Worm (Caenorhabditis elegans): Measurements from ENCODE around the gene C45H4.13.

C45H4.13 gene

DNA sequence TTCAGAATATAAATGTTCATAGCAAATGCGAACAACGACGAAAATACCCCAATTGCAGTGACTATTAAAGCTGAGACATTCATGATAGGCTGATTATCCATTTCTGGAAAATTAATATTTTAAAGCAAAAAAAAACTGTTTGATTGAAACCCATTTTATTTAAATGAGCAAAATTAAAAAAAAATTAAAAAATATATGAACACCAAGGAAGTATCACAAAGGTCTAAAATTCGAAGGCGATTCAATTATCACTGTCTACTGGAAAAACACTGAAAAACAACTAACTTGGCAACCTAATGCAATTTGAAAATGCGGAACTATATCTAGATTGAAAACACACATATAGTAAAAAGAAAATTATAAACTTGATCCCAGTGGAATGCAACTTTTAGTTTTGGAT, 40.3 kb upstream of the C45H4.13 start, which contains the start of gene srbc-42:
srbc-42 (minus strand) TSS at position 101 of the 400 bp plus-strand sequence.
- TF ChIP-seq egl-27 (tag; optimal IDR thresholded peaks at IDR 0.05) (no peak), nhr-12 (tag; optimal IDR thresholded peaks at IDR 0.05) (no peak), zag-1 (tag; optimal IDR thresholded peaks at IDR 0.05) (no peak), pqm-1 (tag; optimal IDR thresholded peaks at IDR 0.05) (no peak), nhr-25 (tag; optimal IDR thresholded peaks at IDR 0.05) (no peak), pha-4 (tag; optimal IDR thresholded peaks at IDR 0.05) (no peak), nhr-237 (tag; optimal IDR thresholded peaks at IDR 0.05) (no peak), lsy-12 (tag; optimal IDR thresholded peaks at IDR 0.05) (no peak), nfya-1 (tag; optimal IDR thresholded peaks at IDR 0.05; ENCODE audit: insufficient read depth) (no peak)

DNA sequence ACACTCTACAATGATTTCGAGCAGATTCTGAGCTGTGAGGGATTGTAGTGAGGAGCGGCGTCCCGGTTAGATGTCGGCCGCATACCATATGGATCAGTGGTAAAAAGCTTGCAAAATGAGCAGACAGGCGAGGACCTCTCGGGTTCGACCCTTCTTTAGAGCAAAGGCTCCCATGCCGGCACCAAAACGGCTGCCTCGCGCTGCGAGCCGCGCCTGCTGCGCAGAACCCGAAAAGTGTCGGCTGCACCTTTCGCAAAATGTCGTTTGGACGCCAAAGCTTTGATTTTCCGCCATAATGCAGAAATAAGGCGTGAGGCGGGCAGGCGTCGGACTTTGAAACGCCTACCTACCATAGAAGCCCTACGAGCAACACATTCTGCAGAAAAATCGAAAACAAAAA, 39.6 kb upstream of the C45H4.13 start:
- TF ChIP-seq mdl-1 (tag; optimal IDR thresholded peaks at IDR 0.05), result no peak
- TF ChIP-seq fkh-10 (GFP tag; optimal IDR thresholded peaks at IDR 0.05), result no peak
- no peak for TF ChIP-seq ceh-82 (tag; optimal IDR thresholded peaks at IDR 0.05)
- no peak for TF ChIP-seq ztf-4 (tag; optimal IDR thresholded peaks at IDR 0.05)

DNA sequence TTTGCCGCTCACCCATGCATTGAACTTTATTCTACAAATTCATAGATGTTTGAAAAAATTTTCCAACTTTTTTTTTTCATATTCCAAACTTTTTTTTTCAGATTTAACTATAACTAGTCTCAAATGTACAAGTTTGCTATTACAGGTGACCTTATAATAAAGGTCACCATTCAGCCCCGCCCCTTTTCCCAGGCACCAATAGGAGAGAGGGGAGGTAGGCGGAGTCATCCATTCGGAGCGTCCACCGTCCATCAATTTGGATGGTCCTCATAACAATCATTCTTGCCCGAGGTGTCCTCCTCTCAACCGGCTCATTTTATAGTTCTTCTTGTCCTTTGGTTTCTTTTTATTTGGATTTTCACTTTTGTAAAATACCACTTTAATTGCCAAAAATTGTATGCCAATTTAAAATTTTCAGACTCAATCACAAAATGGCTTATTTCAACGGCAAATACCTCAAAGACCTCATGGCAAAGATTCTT, 37.1 kb upstream of the C45H4.13 start, which contains the start of gene Y5H2B.3:
Y5H2B.3 (plus strand) TSS at position 432 of the 482 bp plus-strand sequence.
- TF ChIP-seq nfya-1 (tag; optimal IDR thresholded peaks at IDR 0.05; ENCODE audit: insufficient read depth) (peak; percentile 68), hmg-11 (tag; optimal IDR thresholded peaks at IDR 0.05) (no peak)

DNA sequence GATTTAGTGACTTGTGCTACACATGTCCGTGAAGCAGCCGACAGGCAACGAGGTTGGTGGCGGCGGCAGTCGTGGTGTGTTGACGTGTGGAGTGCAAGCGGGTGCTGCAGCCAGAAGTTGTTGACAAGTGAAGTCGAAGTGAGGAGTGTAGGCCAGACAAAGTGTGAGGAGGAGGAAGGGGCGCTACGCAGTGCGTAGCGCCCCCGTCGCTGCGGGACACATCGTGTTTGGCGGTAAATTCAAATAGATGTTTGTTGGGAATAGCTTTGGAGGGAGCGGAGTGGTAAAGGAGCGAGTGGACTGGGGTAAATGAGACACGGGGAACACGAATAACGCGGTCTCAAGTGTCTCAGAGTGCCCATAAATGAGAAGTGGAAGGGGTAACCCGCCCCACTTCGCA, 34.7 kb upstream of the C45H4.13 start:
- no peak for TF ChIP-seq hmg-11 (tag; optimal IDR thresholded peaks at IDR 0.05)
- no peak for TF ChIP-seq ceh-9 (tag; optimal IDR thresholded peaks at IDR 0.05)
- TF ChIP-seq unc-39 (tag; optimal IDR thresholded peaks at IDR 0.05), result no peak
- TF ChIP-seq ceh-16 (tag; optimal IDR thresholded peaks at IDR 0.05), result no peak
- no peak for TF ChIP-seq ama-1 (optimal IDR thresholded peaks at IDR 0.05)
- no peak for TF ChIP-seq pha-4 (tag; optimal IDR thresholded peaks at IDR 0.05)
- TF ChIP-seq nhr-12 (tag; optimal IDR thresholded peaks at IDR 0.05), result no peak
- TF ChIP-seq ztf-4 (tag; optimal IDR thresholded peaks at IDR 0.05), result no peak
- no peak for TF ChIP-seq mdl-1 (tag; optimal IDR thresholded peaks at IDR 0.05)
- no peak for TF ChIP-seq ztf-11 (tag; optimal IDR thresholded peaks at IDR 0.05)
- TF ChIP-seq nhr-11 (tag; optimal IDR thresholded peaks at IDR 0.05), result no peak
- no peak for TF ChIP-seq R02D3.7 (tag; optimal IDR thresholded peaks at IDR 0.05)
- no peak for TF ChIP-seq skn-1 (tag; optimal IDR thresholded peaks at IDR 0.05)

DNA sequence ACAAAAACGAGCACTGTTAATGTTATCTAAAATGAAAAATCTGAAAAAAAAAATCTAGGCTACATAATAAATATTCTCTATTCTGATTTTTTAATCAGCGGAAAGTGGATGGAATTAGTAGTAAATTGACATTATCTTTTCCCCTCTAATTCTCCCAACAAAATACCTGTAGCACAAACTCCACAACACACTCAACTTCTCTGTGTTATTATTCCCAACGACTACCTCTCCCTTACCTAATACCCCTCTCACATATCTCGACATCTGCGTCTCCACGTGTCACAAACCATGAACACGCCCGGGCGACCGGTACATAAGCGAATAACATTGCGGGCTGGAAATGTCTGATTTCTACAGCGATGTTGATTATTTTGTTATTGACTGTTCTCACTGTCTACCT, 32.4 kb upstream of the C45H4.13 start, which contains the start of gene cyp-33C2:
cyp-33C2 (plus strand) TSS at position 327 of the 400 bp plus-strand sequence.
- no peak for TF ChIP-seq nhr-25 (tag; optimal IDR thresholded peaks at IDR 0.05)
- no peak for TF ChIP-seq ama-1 (optimal IDR thresholded peaks at IDR 0.05)
- TF ChIP-seq nhr-28 (tag; optimal IDR thresholded peaks at IDR 0.05), result no peak
- no peak for TF ChIP-seq elt-2 (tag; optimal IDR thresholded peaks at IDR 0.05)
- TF ChIP-seq ceh-9 (tag; optimal IDR thresholded peaks at IDR 0.05), result no peak
- TF ChIP-seq lin-15B (tag; optimal IDR thresholded peaks at IDR 0.05), result no peak
- TF ChIP-seq mdl-1 (tag; optimal IDR thresholded peaks at IDR 0.05), result no peak
- TF ChIP-seq unc-62 (GFP tag; optimal IDR thresholded peaks at IDR 0.05), result no peak
- TF ChIP-seq ceh-82 (tag; optimal IDR thresholded peaks at IDR 0.05), result no peak
- TF ChIP-seq mml-1 (tag; optimal IDR thresholded peaks at IDR 0.05), result no peak
- TF ChIP-seq nhr-11 (tag; optimal IDR thresholded peaks at IDR 0.05), result no peak
- TF ChIP-seq egl-27 (tag; optimal IDR thresholded peaks at IDR 0.05), result no peak
- TF ChIP-seq ceh-16 (tag; optimal IDR thresholded peaks at IDR 0.05), result no peak
- no peak for TF ChIP-seq fkh-2 (tag; optimal IDR thresholded peaks at IDR 0.05)

DNA sequence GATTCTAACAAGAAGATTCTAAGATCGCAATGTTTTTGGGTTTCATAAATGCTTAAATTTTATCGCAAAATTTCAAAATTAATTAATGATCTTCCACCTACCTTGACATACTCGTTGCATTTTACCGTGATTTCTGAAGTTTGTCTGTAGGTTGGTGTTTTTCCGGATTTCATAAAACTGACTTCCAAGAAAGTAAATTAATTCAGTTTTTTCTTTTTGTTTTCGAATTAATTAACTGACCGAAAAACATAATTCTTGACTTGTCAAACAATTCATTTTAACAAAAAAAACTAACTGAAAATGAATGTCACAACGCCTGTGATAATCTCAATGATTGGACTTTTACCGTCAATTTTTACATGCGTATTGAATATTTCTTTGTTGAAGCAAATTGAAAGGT, 31.0 kb upstream of the C45H4.13 start, which contains the start of gene srbc-16:
srbc-16 (plus strand) TSS at position 301 of the 400 bp plus-strand sequence.
- TF ChIP-seq lin-39 (tag; optimal IDR thresholded peaks at IDR 0.05) (no peak), skn-1 (tag; optimal IDR thresholded peaks at IDR 0.05) (no peak), eor-1 (tag; optimal IDR thresholded peaks at IDR 0.05) (no peak), mdl-1 (tag; optimal IDR thresholded peaks at IDR 0.05) (no peak), mml-1 (tag; optimal IDR thresholded peaks at IDR 0.05) (no peak), sea-2 (GFP tag; optimal IDR thresholded peaks at IDR 0.05) (no peak), ama-1 (optimal IDR thresholded peaks at IDR 0.05) (no peak), ceh-16 (tag; optimal IDR thresholded peaks at IDR 0.05) (no peak), egl-27 (tag; optimal IDR thresholded peaks at IDR 0.05) (no peak), R02D3.7 (tag; optimal IDR thresholded peaks at IDR 0.05) (no peak), pqm-1 (tag; optimal IDR thresholded peaks at IDR 0.05) (no peak), nhr-11 (tag; optimal IDR thresholded peaks at IDR 0.05) (no peak), nhr-76 (tag; optimal IDR thresholded peaks at IDR 0.05) (no peak), tbx-2 (tag; optimal IDR thresholded peaks at IDR 0.05) (no peak)
